Worm (Caenorhabditis elegans) whole organism, young adult: Measurements from ENCODE around the gene ufc-1.

Experiments
- ama-1 ChIP-seq, 3 experiments: fragments of 150-350 bp in 1 of 3; sonication (generic microtip) in 2 of 3; optimal IDR thresholded peaks; 2 replicates each; lab custom pipeline; 2014 to 2018; ENCODE audit warnings: missing biosample characterization in 2 of 3, missing genetic modification characterization in 2 of 3, missing genetic modification reagents in 2 of 3
- lin-40 ChIP-seq: sonication (generic microtip); optimal IDR thresholded peaks from 2 replicates; lab custom pipeline; 2016; ENCODE audit warnings: missing genetic modification characterization, mild to moderate bottlenecking, missing compliant biosample characterization, missing genotype, missing genetic modification reagents
- snpc-3.4 ChIP-seq: sonication (generic microtip); optimal IDR thresholded peaks from 2 replicates; lab custom pipeline; 2017; ENCODE audit warnings: missing genetic modification characterization, mild to moderate bottlenecking, missing compliant biosample characterization, antibody characterized with exemption, moderate library complexity, missing genotype, missing genetic modification reagents
- snpc-4 ChIP-seq, 5 experiments: fragments of 150-350 bp in 1 of 5; sonication (generic microtip) in 4 of 5; optimal IDR thresholded peaks; 2 replicates each; lab custom pipeline; 2014 to 2018; ENCODE audit warnings: missing genetic modification characterization in 5 of 5, missing biosample characterization in 3 of 5, antibody characterized with exemption in 2 of 5, mild to moderate bottlenecking in 2 of 5, missing compliant biosample characterization in 2 of 5, missing genotype in 2 of 5, moderate library complexity in 2 of 5, missing genetic modification reagents in 1 of 5
- zfh-2 ChIP-seq: fragments of 200-800 bp; sonication (Bioruptor generic); conservative IDR thresholded peaks from 2 replicates; pipeline ENCODE4 v1.3.6; 2022; ENCODE audit warnings: missing genetic modification reagents, missing genetic modification characterization, missing compliant biosample characterization

DNA sequence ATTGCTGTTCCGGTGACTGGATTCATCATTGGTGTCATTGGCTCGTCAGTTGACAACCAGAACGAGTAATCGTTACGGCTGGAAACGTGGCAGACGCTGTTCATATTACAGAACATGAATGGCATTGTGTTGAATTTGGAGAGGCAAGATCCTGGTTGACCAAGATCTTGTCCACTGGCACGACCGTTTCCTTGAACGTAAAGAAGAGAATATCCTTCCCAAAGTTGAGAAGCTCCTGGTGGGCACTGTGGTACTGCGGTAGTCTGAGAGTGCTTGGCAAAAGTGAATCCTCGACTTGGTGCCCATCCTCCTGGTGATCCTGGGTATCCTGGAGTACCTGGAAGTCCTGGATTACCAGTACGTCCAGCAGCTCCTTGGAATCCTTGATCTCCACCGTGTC lies 6.7 kb downstream of the ufc-1 start:
- no peak for TF ChIP-seq ama-1 (optimal IDR thresholded peaks at IDR 0.05; lab: Kevin White, UChicago)
- TF ChIP-seq ama-1 (GFP tag; optimal IDR thresholded peaks at IDR 0.05; lab: Kevin White, UChicago) = no peak
- TF ChIP-seq zfh-2 = no peak
- no peak for TF ChIP-seq snpc-4 (GFP tag; optimal IDR thresholded peaks at IDR 0.05; lab: Kevin White, UChicago)
- no peak for TF ChIP-seq snpc-4 (tag; optimal IDR thresholded peaks at IDR 0.05; lab: Kevin White, UChicago)
- TF ChIP-seq snpc-3.4 = no peak
- no peak for TF ChIP-seq lin-40 (tag; lab: Kevin White, UChicago)
